Worm (Caenorhabditis elegans) whole organism, L1 larva: ENCODE results near the gene F10G7.10.

Source experiments
- F16B12.6 ChIP-seq: fragments of 150-350 bp; optimal IDR thresholded peaks from 2 replicates; lab custom pipeline; 2014; ENCODE audit warnings: missing biosample characterization, missing genetic modification characterization
- Y116A8C.19 ChIP-seq: sonication (generic microtip); optimal IDR thresholded peaks from 2 replicates; lab custom pipeline; 2016; ENCODE audit warnings: missing compliant biosample characterization, missing genetic modification characterization, borderline replicate concordance
- dpl-1 ChIP-seq, 3 experiments: fragments of 150-350 bp in 2 of 3; sonication (generic microtip) in 1 of 3; optimal IDR thresholded peaks; 2 replicates each; lab custom pipeline; 2014 to 2017; ENCODE audit warnings: missing biosample characterization in 3 of 3, missing genetic modification characterization in 3 of 3, missing genetic modification reagents in 3 of 3
- dsc-1 ChIP-seq: sonication (generic microtip); optimal IDR thresholded peaks from 2 replicates; lab custom pipeline; 2016; ENCODE audit warnings: mild to moderate bottlenecking, missing genetic modification characterization, missing compliant biosample characterization
- efl-1 ChIP-seq, 4 experiments: fragments of 150-350 bp; optimal IDR thresholded peaks in 3 of 4; peaks in 1 of 4; 1 replicate in 1 of 4; 2 replicates in 3 of 4; lab custom pipeline; 2014; ENCODE audit warnings: missing biosample characterization in 2 of 4, missing genetic modification characterization in 2 of 4, missing genetic modification reagents in 2 of 4
- efl-3 ChIP-seq: fragments of 200-800 bp; sonication (Bioruptor generic); optimal IDR thresholded peaks from 2 replicates; lab custom pipeline; 2018; ENCODE audit warnings: mild to moderate bottlenecking, missing genetic modification characterization, missing compliant biosample characterization
- egl-13 ChIP-seq: sonication (generic microtip); optimal IDR thresholded peaks from 2 replicates; lab custom pipeline; 2016; ENCODE audit warnings: missing genotype, missing genetic modification reagents, missing genetic modification characterization, missing compliant biosample characterization
- elt-3 ChIP-seq, 6 experiments: fragments of 150-350 bp in 1 of 6; sonication (generic microtip); optimal IDR thresholded peaks; 2 replicates each; lab custom pipeline; 2017 to 2018; ENCODE audit warnings: missing biosample characterization in 6 of 6, missing genetic modification characterization in 6 of 6, inconsistent platforms in 1 of 6
- ets-5 ChIP-seq: fragments of 200-800 bp; sonication (Bioruptor generic); IDR thresholded peaks from 2 replicates; pipeline ENCODE4 v1.3.6; 2022; ENCODE audit warnings: missing genetic modification characterization, missing compliant biosample characterization
- fkh-10 ChIP-seq: sonication (generic microtip); optimal IDR thresholded peaks from 2 replicates; lab custom pipeline; 2017; ENCODE audit warnings: missing biosample characterization, missing genetic modification reagents, missing genetic modification characterization
- grh-1 ChIP-seq: fragments of 200-800 bp; sonication (Bioruptor generic); IDR thresholded peaks from 2 replicates; pipeline ENCODE4 v1.3.6; 2022; ENCODE audit warnings: missing genetic modification reagents, missing genetic modification characterization, missing compliant biosample characterization
- hlh-17 ChIP-seq: fragments of 200-800 bp; sonication (Bioruptor generic); optimal IDR thresholded peaks from 2 replicates; lab custom pipeline; 2018; ENCODE audit warnings: missing genetic modification characterization, mild to moderate bottlenecking, missing compliant biosample characterization, moderate library complexity, borderline replicate concordance
- hpl-2 ChIP-seq: fragments of 150-350 bp; optimal IDR thresholded peaks from 2 replicates; lab custom pipeline; 2014; ENCODE audit warnings: missing biosample characterization, missing genetic modification reagents, missing genetic modification characterization
- irx-1 ChIP-seq: sonication (generic microtip); optimal IDR thresholded peaks from 2 replicates; lab custom pipeline; 2016; ENCODE audit warnings: missing genetic modification characterization, missing compliant biosample characterization
- isw-1 ChIP-seq: fragments of 200-800 bp; sonication (Bioruptor generic); IDR thresholded peaks from 2 replicates; pipeline ENCODE4 v1.3.6; 2022; ENCODE audit warnings: missing genetic modification characterization, missing compliant biosample characterization
- jun-1 ChIP-seq: fragments of 150-350 bp; optimal IDR thresholded peaks from 2 replicates; lab custom pipeline; 2014; ENCODE audit warnings: missing biosample characterization, missing genetic modification reagents, missing genetic modification characterization
- lin-13 ChIP-seq: fragments of 150-350 bp; optimal IDR thresholded peaks from 2 replicates; lab custom pipeline; 2014; ENCODE audit warnings: missing biosample characterization, missing genetic modification reagents, missing genetic modification characterization
- lin-14 ChIP-seq: fragments of 200-800 bp; sonication (Bioruptor generic); optimal IDR thresholded peaks from 2 replicates; lab custom pipeline; 2018; ENCODE audit warnings: mild to moderate bottlenecking, missing genetic modification characterization, moderate library complexity, missing compliant biosample characterization
- lin-39 ChIP-seq: fragments of 150-350 bp; optimal IDR thresholded peaks from 2 replicates; lab custom pipeline; 2014; ENCODE audit warnings: missing biosample characterization, missing genetic modification reagents, missing genetic modification characterization
- lir-3 ChIP-seq: sonication (generic microtip); optimal IDR thresholded peaks from 2 replicates; lab custom pipeline; 2016; ENCODE audit warnings: mild to moderate bottlenecking, missing genetic modification characterization, moderate library complexity, missing compliant biosample characterization; ENCODE audit not compliant: poor library complexity
- lsy-2 ChIP-seq, 2 experiments: fragments of 150-350 bp; optimal IDR thresholded peaks; 2 replicates each; lab custom pipeline; 2014; ENCODE audit warnings: missing biosample characterization in 2 of 2, missing genetic modification characterization in 2 of 2
- mef-2 ChIP-seq: fragments of 150-350 bp; optimal IDR thresholded peaks from 2 replicates; lab custom pipeline; 2014; ENCODE audit warnings: missing biosample characterization, missing genetic modification characterization
- mep-1 ChIP-seq: fragments of 150-350 bp; optimal IDR thresholded peaks from 2 replicates; lab custom pipeline; 2014; ENCODE audit warnings: missing biosample characterization, missing genetic modification characterization
- nhr-12 ChIP-seq: sonication (generic microtip); optimal IDR thresholded peaks from 2 replicates; lab custom pipeline; 2017; ENCODE audit warnings: missing biosample characterization, missing genetic modification characterization
- nhr-19 ChIP-seq: fragments of 200-800 bp; sonication (Bioruptor generic); conservative IDR thresholded peaks from 2 replicates; pipeline ENCODE4 v1.3.6; 2022; ENCODE audit warnings: missing genetic modification characterization, missing compliant biosample characterization
- nhr-20 ChIP-seq: sonication (generic microtip); optimal IDR thresholded peaks from 2 replicates; lab custom pipeline; 2016; ENCODE audit warnings: mild to moderate bottlenecking, missing genetic modification characterization, missing compliant biosample characterization
- nhr-237 ChIP-seq: fragments of 150-350 bp; optimal IDR thresholded peaks from 2 replicates; lab custom pipeline; 2014; ENCODE audit warnings: missing biosample characterization, missing genetic modification characterization
- nhr-28 ChIP-seq: fragments of 150-350 bp; optimal IDR thresholded peaks from 2 replicates; lab custom pipeline; 2014; ENCODE audit warnings: missing biosample characterization, missing genetic modification characterization
- nhr-76 ChIP-seq: sonication (generic microtip); optimal IDR thresholded peaks from 2 replicates; lab custom pipeline; 2017; ENCODE audit warnings: missing biosample characterization, missing genetic modification characterization
- nhr-84 ChIP-seq: sonication (generic microtip); optimal IDR thresholded peaks from 2 replicates; lab custom pipeline; 2017; ENCODE audit warnings: missing biosample characterization, missing genetic modification characterization
- nhr-85 ChIP-seq: sonication (generic microtip); peaks from one replicate; lab custom pipeline; 2016; ENCODE audit warnings: missing genetic modification characterization, inconsistent platforms, missing compliant biosample characterization
- pag-3 ChIP-seq: sonication (generic microtip); optimal IDR thresholded peaks from 2 replicates; lab custom pipeline; 2017; ENCODE audit warnings: missing genetic modification characterization, mild to moderate bottlenecking, missing compliant biosample characterization, antibody characterized with exemption, borderline replicate concordance; ENCODE audit not compliant: insufficient read depth
- pax-3 ChIP-seq: fragments of 200-800 bp; sonication (Bioruptor generic); optimal IDR thresholded peaks from 2 replicates; lab custom pipeline; 2018; ENCODE audit warnings: mild to moderate bottlenecking, missing genetic modification characterization, moderate library complexity, missing compliant biosample characterization
- rnt-1 ChIP-seq: sonication (generic microtip); optimal IDR thresholded peaks from 2 replicates; lab custom pipeline; 2016; ENCODE audit warnings: mild to moderate bottlenecking, missing genetic modification characterization, moderate library complexity, missing compliant biosample characterization
- skn-1 ChIP-seq: fragments of 150-350 bp; optimal IDR thresholded peaks from 2 replicates; lab custom pipeline; 2014; ENCODE audit warnings: missing biosample characterization, missing genetic modification characterization
- snpc-4 ChIP-seq: fragments of 150-350 bp; optimal IDR thresholded peaks from 2 replicates; lab custom pipeline; 2014; ENCODE audit warnings: missing biosample characterization, missing genetic modification characterization
- snu-23 ChIP-seq: sonication (generic microtip); optimal IDR thresholded peaks from 2 replicates; lab custom pipeline; 2016; ENCODE audit warnings: missing genetic modification characterization, missing compliant biosample characterization
- sox-4 ChIP-seq: sonication (generic microtip); optimal IDR thresholded peaks from 2 replicates; lab custom pipeline; 2016; ENCODE audit warnings: missing genetic modification characterization, missing compliant biosample characterization
- sup-37 ChIP-seq: fragments of 200-800 bp; sonication (Bioruptor generic); optimal IDR thresholded peaks from 2 replicates; lab custom pipeline; 2018; ENCODE audit warnings: mild to moderate bottlenecking, missing genetic modification characterization, missing compliant biosample characterization
- swsn-7 ChIP-seq: sonication (generic microtip); optimal IDR thresholded peaks from 2 replicates; lab custom pipeline; 2016; ENCODE audit warnings: missing genetic modification characterization, missing compliant biosample characterization
- tbx-2 ChIP-seq: sonication (generic microtip); optimal IDR thresholded peaks from 2 replicates; lab custom pipeline; 2016; ENCODE audit warnings: missing genetic modification characterization, missing compliant biosample characterization
- tlp-1 ChIP-seq: fragments of 150-350 bp; optimal IDR thresholded peaks from 2 replicates; lab custom pipeline; 2014; ENCODE audit warnings: missing biosample characterization, missing genetic modification characterization
- unc-30 ChIP-seq: sonication (generic microtip); optimal IDR thresholded peaks from 2 replicates; lab custom pipeline; 2017; ENCODE audit warnings: missing biosample characterization, missing genetic modification characterization
- unc-62 ChIP-seq: fragments of 150-350 bp; optimal IDR thresholded peaks from 2 replicates; lab custom pipeline; 2014; ENCODE audit warnings: missing biosample characterization, missing genetic modification reagents, missing genetic modification characterization
- unc-86 ChIP-seq: sonication (generic microtip); optimal IDR thresholded peaks from 2 replicates; lab custom pipeline; 2016; ENCODE audit warnings: missing genetic modification characterization, missing compliant biosample characterization
- unc-98 ChIP-seq: fragments of 200-800 bp; sonication (Bioruptor generic); IDR thresholded peaks from 2 replicates; pipeline ENCODE4 v1.3.6; 2022; ENCODE audit warnings: missing genetic modification characterization, missing compliant biosample characterization
- vab-15 ChIP-seq: sonication (generic microtip); optimal IDR thresholded peaks from 2 replicates; lab custom pipeline; 2017; ENCODE audit warnings: missing genotype, mild to moderate bottlenecking, missing genetic modification characterization, missing compliant biosample characterization
- zag-1 ChIP-seq: fragments of 150-350 bp; optimal IDR thresholded peaks from 2 replicates; lab custom pipeline; 2014; ENCODE audit warnings: missing biosample characterization, missing genetic modification characterization
- ztf-11 ChIP-seq, 2 experiments: sonication (generic microtip); optimal IDR thresholded peaks; 2 replicates each; lab custom pipeline; 2016 to 2017; ENCODE audit warnings: missing genetic modification characterization in 2 of 2, missing biosample characterization in 1 of 2, missing compliant biosample characterization in 1 of 2
- ztf-4 ChIP-seq: fragments of 150-350 bp; optimal IDR thresholded peaks from 2 replicates; lab custom pipeline; 2014; ENCODE audit warnings: missing biosample characterization, missing genetic modification characterization

Gene F10G7.10

DNA sequence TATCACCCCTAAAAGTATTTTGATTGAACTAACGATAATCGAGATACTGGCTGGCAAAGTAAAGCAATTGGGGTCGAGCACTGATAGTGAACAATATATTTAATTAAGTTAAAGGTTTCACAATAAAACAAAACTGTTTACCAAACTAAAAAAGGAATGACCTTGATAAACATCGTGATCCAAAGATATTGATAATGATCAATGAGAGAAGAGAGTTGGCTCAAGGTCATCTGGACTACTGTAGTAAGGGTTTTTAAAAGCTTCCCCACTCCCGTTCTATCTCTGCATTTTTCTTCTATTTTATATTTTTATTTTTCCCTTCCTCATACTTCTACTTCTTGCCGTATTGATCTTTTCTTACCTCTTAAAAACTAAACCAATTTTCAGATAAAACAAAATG, 23.5 kb upstream of the F10G7.10 start, which contains the start of gene F41C3.2 (continued):
- TF ChIP-seq elt-3 (tag; optimal IDR thresholded peaks at IDR 0.05; lab: Kevin White, UChicago) = peak in 3 of 6 experiments; percentile 18 to 83 (median 35)
- TF ChIP-seq hlh-17 = no peak
- TF ChIP-seq unc-62 (GFP tag; lab: Kevin White, UChicago) = no peak
- TF ChIP-seq jun-1 (tag; lab: Kevin White, UChicago) = no peak
- no peak for TF ChIP-seq snpc-4
- no peak for TF ChIP-seq ets-5 (GFP tag; lab: Robert Waterston, UW)
- no peak for TF ChIP-seq sox-4 (tag; lab: Kevin White, UChicago)

ce11 chrII:4748374-4748773, 22.3 kb upstream of the F10G7.10 start:
- TF ChIP-seq vab-15 (tag; lab: Kevin White, UChicago) = no peak
- TF ChIP-seq nhr-85 = peak; percentile 87
- no peak for TF ChIP-seq pag-3 (tag; lab: Kevin White, UChicago)
- TF ChIP-seq fkh-10 = no peak
- no peak for TF ChIP-seq grh-1
- TF ChIP-seq unc-86 (tag; lab: Kevin White, UChicago) = no peak
- no peak for TF ChIP-seq dsc-1
- no peak for TF ChIP-seq nhr-76 (tag; lab: Kevin White, UChicago)
- TF ChIP-seq unc-30 (tag; lab: Kevin White, UChicago) = no peak
- no peak for TF ChIP-seq lir-3 (tag; lab: Kevin White, UChicago)
- TF ChIP-seq Y116A8C.19 = no peak
- TF ChIP-seq efl-1 (optimal IDR thresholded peaks at IDR 0.05; lab: Kevin White, UChicago) = no peak
- peak in 1 of 2 experiments; percentile 93 for TF ChIP-seq efl-1 (GFP tag; optimal IDR thresholded peaks at IDR 0.05 in 1 of 2; lab: Kevin White, UChicago)
- no peak for TF ChIP-seq jun-1 (tag; lab: Kevin White, UChicago)
- TF ChIP-seq lin-13 (GFP tag; lab: Kevin White, UChicago) = no peak
- peak in 3 of 6 experiments; percentile 27 to 65 (median 46) for TF ChIP-seq elt-3 (tag; optimal IDR thresholded peaks at IDR 0.05; lab: Kevin White, UChicago)
- no peak for TF ChIP-seq hpl-2 (GFP tag; lab: Kevin White, UChicago)
- no peak for TF ChIP-seq zag-1
- no peak for TF ChIP-seq lin-39 (tag; lab: Kevin White, UChicago)
- TF ChIP-seq nhr-28 (tag; lab: Kevin White, UChicago) = no peak
- TF ChIP-seq egl-13 (tag; lab: Kevin White, UChicago) = no peak
- TF ChIP-seq ztf-11 (tag; optimal IDR thresholded peaks at IDR 0.05; lab: Kevin White, UChicago) = no peak
- no peak for TF ChIP-seq nhr-12 (tag; lab: Kevin White, UChicago)
- no peak for TF ChIP-seq swsn-7 (tag; lab: Kevin White, UChicago)
- TF ChIP-seq rnt-1 (tag; lab: Kevin White, UChicago) = no peak
- no peak for TF ChIP-seq irx-1 (tag; lab: Kevin White, UChicago)
- TF ChIP-seq tlp-1 = no peak
- TF ChIP-seq isw-1 (GFP tag; lab: Robert Waterston, UW) = no peak
- no peak for TF ChIP-seq ztf-4 (tag; lab: Kevin White, UChicago)
- TF ChIP-seq sox-4 (tag; lab: Kevin White, UChicago) = no peak
- TF ChIP-seq unc-98 (GFP tag; lab: Robert Waterston, UW) = no peak
- TF ChIP-seq ets-5 (GFP tag; lab: Robert Waterston, UW) = no peak
- TF ChIP-seq F16B12.6 (tag; lab: Kevin White, UChicago) = no peak
- TF ChIP-seq nhr-84 (tag; lab: Kevin White, UChicago) = no peak
- TF ChIP-seq efl-3 (GFP tag; lab: Kevin White, UChicago) = no peak
- TF ChIP-seq mef-2 = no peak
- TF ChIP-seq lin-14 = peak; percentile 5
- TF ChIP-seq nhr-237 = no peak
- TF ChIP-seq sup-37 (GFP tag; lab: Kevin White, UChicago) = no peak
- TF ChIP-seq hlh-17 = no peak
- TF ChIP-seq dpl-1 (GFP tag; optimal IDR thresholded peaks at IDR 0.05; lab: Kevin White, UChicago) = no peak
- peak; percentile 41 for TF ChIP-seq nhr-19 (GFP tag; lab: Robert Waterston, UW)
- TF ChIP-seq tbx-2 (tag; lab: Kevin White, UChicago) = peak; percentile 31
- no peak for TF ChIP-seq pax-3 (tag; lab: Kevin White, UChicago)
- no peak for TF ChIP-seq skn-1 (tag; lab: Kevin White, UChicago)
- no peak for TF ChIP-seq lsy-2 (tag; optimal IDR thresholded peaks at IDR 0.05; lab: Kevin White, UChicago)
- TF ChIP-seq snu-23 = peak; percentile 6
- peak; percentile 1 for TF ChIP-seq mep-1 (tag; lab: Kevin White, UChicago)
- TF ChIP-seq nhr-20 (tag; lab: Kevin White, UChicago) = peak; percentile 61
